Worm (Caenorhabditis elegans): ENCODE measurements around the gene M05D6.1.

- no peak for TF ChIP-seq dao-5 (tag; optimal IDR thresholded peaks at IDR 0.05)
- TF ChIP-seq him-1 (tag; optimal IDR thresholded peaks at IDR 0.05) = no peak
- no peak for TF ChIP-seq W03F9.2 (tag; optimal IDR thresholded peaks at IDR 0.05)
Measured at ce11 chrII:8499021-8499420, 23.8 kb upstream of the M05D6.1 start.
